Worm (Caenorhabditis elegans): ENCODE measurements around the gene R02F2.10.

DNA sequence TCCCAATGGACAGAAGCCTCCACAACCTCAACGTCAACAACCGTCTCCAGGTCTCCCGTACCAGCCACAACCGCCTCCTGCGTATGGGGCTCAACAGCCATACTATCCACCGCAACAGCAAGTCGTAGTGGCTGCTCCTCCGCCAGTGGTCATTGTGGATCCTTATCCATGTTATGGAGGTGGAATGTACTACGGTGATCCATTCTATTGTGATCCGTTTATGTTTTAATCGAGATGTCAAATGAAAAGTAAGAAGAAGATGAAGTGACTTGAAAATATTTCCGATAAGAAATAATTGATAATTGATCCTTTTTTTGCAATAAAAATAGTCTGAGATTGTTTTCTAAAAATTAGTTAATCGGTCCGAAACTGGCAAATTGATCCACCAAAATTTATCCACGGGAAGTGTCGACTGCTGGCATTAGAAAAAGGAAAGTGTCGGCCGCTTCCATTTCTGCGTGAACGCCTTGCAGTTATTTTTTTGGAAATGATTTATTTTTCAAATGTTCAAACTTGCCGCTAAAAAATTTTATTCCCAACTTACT is 785 bp downstream of the R02F2.10 start, which contains the start of the genes R02F2.6 and R02F2.5:
- TF ChIP-seq unc-62 (GFP tag; optimal IDR thresholded peaks at IDR 0.05) (no peak), lin-15B (tag; optimal IDR thresholded peaks at IDR 0.05) (no peak), fkh-10 (GFP tag; optimal IDR thresholded peaks at IDR 0.05) (no peak), ama-1 (optimal IDR thresholded peaks at IDR 0.05) (no peak), daf-12 (tag; optimal IDR thresholded peaks at IDR 0.05) (no peak), egl-5 (tag; optimal IDR thresholded peaks at IDR 0.05) (no peak), fos-1 (tag; optimal IDR thresholded peaks at IDR 0.05) (no peak)
